Worm (Caenorhabditis elegans) whole organism, L1 larva: ENCODE results near the gene ech-6.

Experiments
- ces-1 ChIP-seq: fragments of 150-350 bp; optimal IDR thresholded peaks from 2 replicates; lab custom pipeline; 2014; ENCODE audit warnings: missing biosample characterization, missing genetic modification reagents, missing genetic modification characterization
- elt-3 ChIP-seq, 6 experiments: fragments of 150-350 bp in 1 of 6; sonication (generic microtip); optimal IDR thresholded peaks; 2 replicates each; lab custom pipeline; 2017 to 2018; ENCODE audit warnings: missing biosample characterization in 6 of 6, missing genetic modification characterization in 6 of 6, inconsistent platforms in 1 of 6
- hlh-17 ChIP-seq: fragments of 200-800 bp; sonication (Bioruptor generic); optimal IDR thresholded peaks from 2 replicates; lab custom pipeline; 2018; ENCODE audit warnings: missing genetic modification characterization, mild to moderate bottlenecking, missing compliant biosample characterization, moderate library complexity, borderline replicate concordance
- irx-1 ChIP-seq: sonication (generic microtip); optimal IDR thresholded peaks from 2 replicates; lab custom pipeline; 2016; ENCODE audit warnings: missing genetic modification characterization, missing compliant biosample characterization
- lin-15B ChIP-seq: fragments of 150-350 bp; sonication (generic microtip); optimal IDR thresholded peaks from 3 replicates; lab custom pipeline; 2014; ENCODE audit warnings: missing biosample characterization, missing genetic modification characterization
- lin-39 ChIP-seq: fragments of 150-350 bp; optimal IDR thresholded peaks from 2 replicates; lab custom pipeline; 2014; ENCODE audit warnings: missing biosample characterization, missing genetic modification reagents, missing genetic modification characterization
- pqm-1 ChIP-seq: sonication (generic microtip); optimal IDR thresholded peaks from 3 replicates; lab custom pipeline; 2017; ENCODE audit warnings: missing biosample characterization, missing genetic modification characterization
- tbx-2 ChIP-seq: sonication (generic microtip); optimal IDR thresholded peaks from 2 replicates; lab custom pipeline; 2016; ENCODE audit warnings: missing genetic modification characterization, missing compliant biosample characterization
- unc-130 ChIP-seq: fragments of 150-350 bp; optimal IDR thresholded peaks from 2 replicates; lab custom pipeline; 2017; ENCODE audit warnings: missing biosample characterization, missing genetic modification characterization, inconsistent platforms

DNA sequence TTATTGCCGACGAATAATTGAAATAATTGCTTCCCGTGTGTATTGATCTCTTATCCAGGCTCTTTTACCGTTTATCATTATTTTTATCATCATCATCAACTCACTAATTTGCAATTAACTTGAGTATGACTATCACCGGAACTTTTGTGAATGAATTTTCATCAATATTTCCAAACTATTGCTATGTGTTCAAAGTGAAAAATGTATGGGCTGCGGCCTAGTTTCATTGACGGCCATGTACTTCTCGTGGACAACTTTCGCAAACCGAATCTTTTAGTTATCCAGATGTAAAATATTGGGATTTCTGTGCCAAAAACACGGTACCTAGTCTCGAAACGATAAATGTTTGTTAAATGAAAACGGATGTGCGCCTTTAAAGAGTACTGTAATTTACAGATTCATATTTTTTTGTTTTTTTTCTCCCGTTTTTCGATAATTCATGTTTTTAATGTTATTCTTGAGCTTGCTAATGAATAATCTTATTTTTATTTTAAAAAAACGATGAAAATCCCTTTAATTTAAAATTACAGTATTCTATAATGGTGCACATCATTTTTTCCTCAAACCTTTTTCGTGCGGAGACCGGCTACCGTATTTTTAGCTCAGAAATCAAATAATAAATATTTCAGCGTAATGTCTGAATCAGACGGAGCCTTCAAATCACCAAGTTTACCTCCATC is 45.9 kb upstream of the ech-6 start, which contains the start of gene ZK632.2:
- no peak for TF ChIP-seq ces-1
- no peak for TF ChIP-seq pqm-1
- no peak for TF ChIP-seq irx-1 (tag; lab: Kevin White, UChicago)
- no peak for TF ChIP-seq lin-39 (tag; lab: Kevin White, UChicago)
- TF ChIP-seq hlh-17 (GFP tag; lab: Kevin White, UChicago), result no peak
- TF ChIP-seq tbx-2 (tag; lab: Kevin White, UChicago), result no peak
- TF ChIP-seq unc-130, result no peak
- TF ChIP-seq lin-15B (tag; lab: Kevin White, UChicago), result no peak
- TF ChIP-seq elt-3 (tag; optimal IDR thresholded peaks at IDR 0.05; lab: Kevin White, UChicago), result no peak
